Fruit fly (Drosophila melanogaster) whole organism, wandering third instar larva: Measurements from ENCODE around the gene unc-4.

Experiments used
- Abd-B ChIP-seq: fragments of >200 bp; optimal IDR thresholded peaks from 2 replicates; lab custom pipeline; 2017; ENCODE audit warnings: missing biosample characterization, missing genetic modification characterization
- Dfd ChIP-seq: fragments of >200 bp; optimal IDR thresholded peaks from 2 replicates; lab custom pipeline; 2017; ENCODE audit warnings: missing biosample characterization, missing genetic modification characterization
- Dif ChIP-seq: fragments of 200-275, 200-300 bp; sonication (Bioruptor generic); optimal IDR thresholded peaks from 2 replicates; lab custom pipeline; 2018; ENCODE audit warnings: missing biosample characterization, missing genetic modification characterization; ENCODE audit not compliant: partially characterized antibody
- HLH106 ChIP-seq: fragments of 200-800 bp; optimal IDR thresholded peaks from 3 replicates; lab custom pipeline; 2019; ENCODE audit warnings: missing biosample characterization, mild to moderate bottlenecking, missing genetic modification characterization, moderate library complexity
- Hr78 ChIP-seq: fragments of >200 bp; optimal IDR thresholded peaks from 2 replicates; lab custom pipeline; 2017; ENCODE audit warnings: missing biosample characterization, missing genetic modification characterization
- Hr83 ChIP-seq: fragments of 200-300 bp; sonication (Bioruptor generic); optimal IDR thresholded peaks from 2 replicates; lab custom pipeline; 2016; ENCODE audit warnings: missing biosample characterization, mild to moderate bottlenecking, missing genetic modification characterization, moderate library complexity; ENCODE audit not compliant: poor library complexity, severe bottlenecking
- OdsH ChIP-seq: fragments of 200-800 bp; sonication (Bioruptor generic); optimal IDR thresholded peaks from 2 replicates; lab custom pipeline; 2016; ENCODE audit warnings: missing biosample characterization, mild to moderate bottlenecking, missing genetic modification characterization
- brk ChIP-seq: fragments of 200-800 bp; sonication (Bioruptor generic); optimal IDR thresholded peaks from 2 replicates; lab custom pipeline; 2016; ENCODE audit warnings: missing biosample characterization, mild to moderate bottlenecking, missing genetic modification characterization
- foxo ChIP-seq, 2 experiments: fragments of 200-800 bp; sonication (Bioruptor generic); optimal IDR thresholded peaks; 2 replicates in 1 of 2; 3 replicates in 1 of 2; lab custom pipeline; 2016 to 2017; ENCODE audit warnings: missing biosample characterization in 2 of 2, missing genetic modification characterization in 2 of 2
- fru ChIP-seq: fragments of 200-800 bp; sonication (Bioruptor generic); optimal IDR thresholded peaks from 3 replicates; lab custom pipeline; 2016; ENCODE audit warnings: missing biosample characterization, mild to moderate bottlenecking, missing genetic modification characterization
- h ChIP-seq: fragments of 200-800 bp; sonication (Bioruptor generic); optimal IDR thresholded peaks from 3 replicates; lab custom pipeline; 2016; ENCODE audit warnings: missing biosample characterization, mild to moderate bottlenecking, missing genetic modification characterization
- pan ChIP-seq: fragments of >200 bp; optimal IDR thresholded peaks from 2 replicates; lab custom pipeline; 2017
- sage ChIP-seq: fragments of 200-800 bp; sonication (Bioruptor generic); optimal IDR thresholded peaks from 2 replicates; lab custom pipeline; 2016; ENCODE audit warnings: missing biosample characterization, mild to moderate bottlenecking, missing genetic modification characterization
- tai ChIP-seq: sonication (Bioruptor generic); optimal IDR thresholded peaks from 2 replicates; lab custom pipeline; 2016; ENCODE audit warnings: missing biosample characterization, missing genetic modification characterization

dm6 chrX:17764897-17765296, 3.5 kb upstream of the unc-4 start:
- TF ChIP-seq Dif = no peak
- TF ChIP-seq h (GFP tag; lab: Kevin White, UChicago) = no peak
- no peak for TF ChIP-seq Hr78 (GFP tag; lab: Kevin White, UChicago)
- no peak for TF ChIP-seq tai (GFP tag; lab: Kevin White, UChicago)
- TF ChIP-seq foxo (GFP tag; optimal IDR thresholded peaks at IDR 0.05; lab: Kevin White, UChicago) = no peak
- no peak for TF ChIP-seq Dfd
- no peak for TF ChIP-seq sage
- no peak for TF ChIP-seq HLH106 (tag; lab: Kevin White, UChicago)
- TF ChIP-seq fru (GFP tag; lab: Kevin White, UChicago) = no peak
- TF ChIP-seq OdsH (GFP tag; lab: Kevin White, UChicago) = no peak
- TF ChIP-seq brk = no peak
- TF ChIP-seq Hr83 (GFP tag; lab: Kevin White, UChicago) = no peak
- TF ChIP-seq Abd-B (GFP tag; lab: Kevin White, UChicago) = no peak
- TF ChIP-seq pan (lab: Kevin White, UChicago) = no peak
